Worm (Caenorhabditis elegans): Measurements from ENCODE around the gene knl-1.

Gene knl-1

DNA sequence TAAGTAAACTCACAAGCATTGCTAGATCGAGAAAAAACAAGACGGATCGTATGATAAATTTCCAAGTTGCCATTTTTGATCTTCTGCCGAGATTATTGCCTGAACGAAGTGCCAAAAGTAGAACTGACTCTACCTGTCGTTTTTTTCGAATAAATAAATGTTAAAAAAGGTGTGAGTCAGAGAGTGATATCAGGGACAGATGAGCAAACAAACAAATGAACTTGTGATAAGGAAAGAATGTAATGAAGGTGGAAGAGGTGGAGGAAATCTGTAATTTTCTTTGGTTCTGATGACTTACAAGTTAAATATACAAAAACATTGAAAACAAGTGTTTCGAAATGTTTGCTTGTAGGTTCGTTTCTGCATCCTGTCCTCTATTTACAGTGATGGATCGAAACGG, 11.1 kb upstream of the knl-1 start, which contains the start of gene tsp-1:
Gene tsp-1, minus strand, starts transcription at position 99 of the 400 bp plus-strand sequence.
- TF ChIP-seq nhr-23 (tag; optimal IDR thresholded peaks at IDR 0.05) (no peak), ceh-16 (tag; optimal IDR thresholded peaks at IDR 0.05) (no peak), elt-3 (tag; optimal IDR thresholded peaks at IDR 0.05) (no peak), ztf-11 (tag; optimal IDR thresholded peaks at IDR 0.05) (no peak), blmp-1 (tag; optimal IDR thresholded peaks at IDR 0.05; ENCODE audit: insufficient read depth) (no peak), fos-1 (tag; optimal IDR thresholded peaks at IDR 0.05) (peak; percentile 69)

DNA sequence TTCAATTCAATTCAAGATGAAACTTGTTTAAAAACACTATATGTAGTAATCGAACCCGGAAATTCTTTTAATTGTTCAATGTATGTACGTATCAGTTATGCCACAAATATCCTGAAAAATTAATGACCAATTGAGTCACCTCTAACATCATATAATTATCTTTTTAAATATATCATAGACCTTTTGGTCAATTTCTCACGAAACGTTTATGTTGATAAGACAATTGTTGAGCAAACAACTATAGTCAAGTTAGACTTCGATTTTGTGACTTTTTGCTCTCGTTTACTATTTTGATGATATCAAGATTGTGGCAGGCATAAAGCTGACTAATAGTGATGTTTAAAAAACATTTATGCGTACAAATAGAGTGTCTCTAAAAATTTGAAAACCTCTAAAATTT, 10.2 kb upstream of the knl-1 start:
- TF ChIP-seq nhr-129 (tag; optimal IDR thresholded peaks at IDR 0.05) (no peak), alr-1 (tag; optimal IDR thresholded peaks at IDR 0.05) (no peak), nhr-12 (tag; optimal IDR thresholded peaks at IDR 0.05) (no peak), fos-1 (tag; optimal IDR thresholded peaks at IDR 0.05) (peak; percentile 93), aly-2 (tag; optimal IDR thresholded peaks at IDR 0.05) (no peak)

DNA sequence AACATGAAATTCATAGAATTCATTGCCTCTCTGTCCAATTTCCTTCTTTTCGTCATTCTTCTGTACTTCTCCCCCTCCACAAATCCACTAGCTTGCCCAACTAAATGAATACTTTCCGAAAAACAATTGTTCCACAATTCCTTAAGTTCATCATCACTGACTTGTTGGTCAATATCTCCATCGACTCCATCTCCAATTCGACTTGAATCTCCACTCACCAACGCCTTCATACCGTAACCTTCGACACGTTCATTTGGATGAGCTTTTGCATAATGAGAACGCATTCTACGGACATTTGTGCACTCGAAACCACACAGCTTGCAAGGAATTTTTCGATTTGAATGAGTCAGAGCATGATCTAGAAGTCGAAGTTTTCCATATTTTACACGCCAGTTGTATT, 9.5 kb upstream of the knl-1 start:
- TF ChIP-seq mdl-1 (tag; optimal IDR thresholded peaks at IDR 0.05): no peak
- no peak for TF ChIP-seq Y55F3AM.14 (GFP tag; optimal IDR thresholded peaks at IDR 0.05)
- no peak for TF ChIP-seq ztf-1 (GFP tag; conservative IDR thresholded peaks at IDR 0.05)
- no peak for TF ChIP-seq ZK546.5 (tag; optimal IDR thresholded peaks at IDR 0.05)
- no peak for TF ChIP-seq nhr-12 (tag; optimal IDR thresholded peaks at IDR 0.05)
- TF ChIP-seq ceh-16 (tag; optimal IDR thresholded peaks at IDR 0.05): no peak
- TF ChIP-seq peb-1 (tag; optimal IDR thresholded peaks at IDR 0.05): no peak
- TF ChIP-seq unc-55 (GFP tag; optimal IDR thresholded peaks at IDR 0.05): no peak
- TF ChIP-seq nhr-25 (tag; optimal IDR thresholded peaks at IDR 0.05): no peak
- no peak for TF ChIP-seq nhr-21 (tag; optimal IDR thresholded peaks at IDR 0.05)
- no peak for TF ChIP-seq mab-5 (tag; optimal IDR thresholded peaks at IDR 0.05)
- TF ChIP-seq alr-1 (tag; optimal IDR thresholded peaks at IDR 0.05): no peak
- TF ChIP-seq R02D3.7 (tag; optimal IDR thresholded peaks at IDR 0.05): no peak
- TF ChIP-seq egl-27 (tag; optimal IDR thresholded peaks at IDR 0.05): no peak
- no peak for TF ChIP-seq sma-9 (GFP tag; optimal IDR thresholded peaks at IDR 0.05)
- no peak for TF ChIP-seq sma-9 (tag; optimal IDR thresholded peaks at IDR 0.05)
- TF ChIP-seq lin-39 (tag; optimal IDR thresholded peaks at IDR 0.05): no peak
- no peak for TF ChIP-seq skn-1 (tag; optimal IDR thresholded peaks at IDR 0.05)
- TF ChIP-seq sma-3 (GFP tag; optimal IDR thresholded peaks at IDR 0.05): no peak

DNA sequence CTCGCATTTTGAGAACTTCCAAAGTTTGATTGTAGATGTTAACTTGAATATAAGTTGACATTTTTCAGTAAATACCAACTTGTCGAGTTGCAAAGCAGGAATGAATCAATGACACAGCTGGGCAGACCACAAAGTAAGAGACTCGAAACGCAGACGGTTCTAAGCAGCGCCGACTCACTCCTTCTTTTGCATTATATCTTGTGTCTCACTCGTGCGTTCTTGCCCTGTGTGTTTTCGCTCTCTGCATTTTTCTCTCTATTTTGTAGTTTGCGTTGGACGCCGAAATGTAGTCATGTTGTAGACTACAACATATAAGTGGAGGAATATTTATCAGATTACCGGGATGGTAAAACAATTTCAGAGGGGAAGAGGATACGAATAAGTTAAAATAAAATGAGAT, 7.6 kb upstream of the knl-1 start, which contains the start of gene C02F5.12:
Gene C02F5.12, minus strand, starts transcription at position 221 of the 400 bp plus-strand sequence.
- TF ChIP-seq Y55F3AM.14 (GFP tag; optimal IDR thresholded peaks at IDR 0.05) (no peak), lsy-2 (tag; optimal IDR thresholded peaks at IDR 0.05) (peak in 1 of 2 experiments; percentile 44), ztf-4 (tag; optimal IDR thresholded peaks at IDR 0.05) (no peak), sma-3 (GFP tag; optimal IDR thresholded peaks at IDR 0.05) (peak; percentile 0), lin-13 (GFP tag; optimal IDR thresholded peaks at IDR 0.05) (peak; percentile 8), nhr-129 (tag; optimal IDR thresholded peaks at IDR 0.05) (peak; percentile 51), sma-9 (GFP tag; optimal IDR thresholded peaks at IDR 0.05) (peak; percentile 7), sma-9 (tag; optimal IDR thresholded peaks at IDR 0.05) (no peak), crh-2 (tag; optimal IDR thresholded peaks at IDR 0.05) (peak; percentile 10), C34F6.9 (tag; optimal IDR thresholded peaks at IDR 0.05) (peak; percentile 43), fos-1 (tag; optimal IDR thresholded peaks at IDR 0.05) (peak; percentile 38), unc-39 (tag; optimal IDR thresholded peaks at IDR 0.05) (no peak), snpc-4 (tag; optimal IDR thresholded peaks at IDR 0.05) (no peak), nhr-10 (tag; optimal IDR thresholded peaks at IDR 0.05) (no peak), F13H6.1 (tag; optimal IDR thresholded peaks at IDR 0.05) (peak; percentile 20)

DNA sequence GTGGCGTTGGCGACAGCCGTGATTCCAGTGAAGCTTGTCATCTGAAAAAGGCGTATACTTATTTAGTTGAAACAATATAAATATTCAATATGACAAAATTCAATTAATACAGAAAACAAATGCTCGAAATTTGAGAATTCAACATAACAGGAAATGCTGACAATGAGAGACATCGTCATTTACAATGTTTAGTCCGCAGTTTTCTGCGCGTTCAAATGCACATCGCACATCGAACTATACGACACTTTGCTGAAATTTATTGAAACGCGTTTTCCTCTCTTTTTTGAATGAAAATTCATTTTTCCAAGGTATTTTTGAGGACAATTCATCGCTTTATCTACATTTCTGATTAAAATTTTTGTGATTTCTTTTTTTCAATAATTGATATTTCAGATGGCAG, 6.4 kb upstream of the knl-1 start, which contains the start of the genes pbs-6 and cids-1:
Gene pbs-6, minus strand, starts transcription at position 41 of the 400 bp plus-strand sequence.
Gene cids-1, plus strand, starts transcription at position 394 of the 400 bp plus-strand sequence.
- TF ChIP-seq nhr-129 (tag; optimal IDR thresholded peaks at IDR 0.05): peak; percentile 21
- TF ChIP-seq mbf-1 (tag; optimal IDR thresholded peaks at IDR 0.05): no peak
- TF ChIP-seq lin-39 (tag; optimal IDR thresholded peaks at IDR 0.05): no peak
- TF ChIP-seq fos-1 (tag; optimal IDR thresholded peaks at IDR 0.05): no peak
- peak; percentile 47 for TF ChIP-seq unc-55 (GFP tag; optimal IDR thresholded peaks at IDR 0.05)
- TF ChIP-seq ztf-11 (tag; optimal IDR thresholded peaks at IDR 0.05): no peak
- no peak for TF ChIP-seq mdl-1 (tag; optimal IDR thresholded peaks at IDR 0.05)
- no peak for TF ChIP-seq nhr-23 (tag; optimal IDR thresholded peaks at IDR 0.05)
- TF ChIP-seq nhr-12 (tag; optimal IDR thresholded peaks at IDR 0.05): no peak
- TF ChIP-seq sem-4 (tag; optimal IDR thresholded peaks at IDR 0.05): no peak
- TF ChIP-seq elt-3 (tag; optimal IDR thresholded peaks at IDR 0.05): no peak
- TF ChIP-seq alr-1 (tag; optimal IDR thresholded peaks at IDR 0.05): no peak
- TF ChIP-seq gmeb-1 (tag; optimal IDR thresholded peaks at IDR 0.05): no peak
- TF ChIP-seq lsy-2 (tag; optimal IDR thresholded peaks at IDR 0.05): peak in 1 of 2 experiments; percentile 51
- no peak for TF ChIP-seq skn-1 (tag; optimal IDR thresholded peaks at IDR 0.05)
- no peak for TF ChIP-seq nhr-237 (tag; optimal IDR thresholded peaks at IDR 0.05)
- TF ChIP-seq C34F6.9 (tag; optimal IDR thresholded peaks at IDR 0.05): peak; percentile 16
- TF ChIP-seq blmp-1 (tag; optimal IDR thresholded peaks at IDR 0.05; ENCODE audit: insufficient read depth): no peak
- no peak for TF ChIP-seq dmd-4 (tag; optimal IDR thresholded peaks at IDR 0.05)
- no peak for TF ChIP-seq ztf-1 (GFP tag; conservative IDR thresholded peaks at IDR 0.05)
- no peak for TF ChIP-seq nhr-6 (tag; optimal IDR thresholded peaks at IDR 0.05)

Measured in whole organism, L2 larva.